Worm (Caenorhabditis elegans): ENCODE results near the gene Y82E9BR.18.

ce11 chrIII:1439609-1440008 is 43.7 kb downstream of the Y82E9BR.18 start:
- TF ChIP-seq ceh-39 (tag; optimal IDR thresholded peaks at IDR 0.05): no peak
- no peak for TF ChIP-seq snpc-4 (tag; optimal IDR thresholded peaks at IDR 0.05)
- TF ChIP-seq blmp-1 (tag; optimal IDR thresholded peaks at IDR 0.05): no peak
